Fruit fly (Drosophila melanogaster) whole organism, embryonic: ENCODE data around the gene CG1635.

Experiments used
- BtbVII ChIP-seq: fragments of 200-800 bp; sonication (Bioruptor generic); optimal IDR thresholded peaks from 3 replicates; lab custom pipeline; 2017; ENCODE audit warnings: missing biosample characterization, mild to moderate bottlenecking, missing genetic modification characterization
- CG11504 ChIP-seq: fragments of 200-800 bp; sonication (Bioruptor generic); optimal IDR thresholded peaks from 3 replicates; lab custom pipeline; 2019; ENCODE audit warnings: missing biosample characterization, mild to moderate bottlenecking, missing genetic modification characterization, moderate library complexity
- CG12769 ChIP-seq: fragments of 200-800 bp; sonication (Bioruptor generic); optimal IDR thresholded peaks from 2 replicates; lab custom pipeline; 2019; ENCODE audit warnings: missing biosample characterization, mild to moderate bottlenecking, missing genetic modification characterization, moderate library complexity
- CG14710 ChIP-seq: fragments of 200-800 bp; sonication (Bioruptor generic); optimal IDR thresholded peaks from 3 replicates; lab custom pipeline; 2019; ENCODE audit warnings: missing biosample characterization, mild to moderate bottlenecking, missing genetic modification characterization, moderate library complexity
- CG17612 ChIP-seq: fragments of 200-800 bp; sonication (Bioruptor generic); IDR thresholded peaks from 2 replicates; pipeline ENCODE4 v1.3.6; 2022; ENCODE audit warnings: missing biosample characterization, missing genetic modification characterization
- CG1832 ChIP-seq: fragments of 200-800 bp; sonication (Bioruptor generic); optimal IDR thresholded peaks from 2 replicates; lab custom pipeline; 2017; ENCODE audit warnings: missing biosample characterization, mild to moderate bottlenecking, missing genetic modification characterization, inconsistent platforms
- CG18599 ChIP-seq: fragments of 200-800 bp; sonication (Bioruptor generic); optimal IDR thresholded peaks from 3 replicates; lab custom pipeline; 2017; ENCODE audit warnings: missing biosample characterization, missing genetic modification characterization, mild to moderate bottlenecking, moderate library complexity, missing genetic modification reagents
- CG2678 ChIP-seq: fragments of 200-800 bp; sonication (Bioruptor generic); optimal IDR thresholded peaks from 3 replicates; lab custom pipeline; 2019; ENCODE audit warnings: missing biosample characterization, mild to moderate bottlenecking, missing genetic modification characterization, moderate library complexity
- CG32767 ChIP-seq: fragments of 200-800 bp; sonication (Bioruptor generic); IDR thresholded peaks from 2 replicates; pipeline ENCODE4 v1.3.6; 2022; ENCODE audit warnings: missing biosample characterization, missing genetic modification characterization
- CG3407 ChIP-seq: fragments of 200-800 bp; sonication (Bioruptor generic); optimal IDR thresholded peaks from 2 replicates; lab custom pipeline; 2018; ENCODE audit warnings: missing biosample characterization, mild to moderate bottlenecking, missing genetic modification characterization
- CG34376 ChIP-seq: fragments of 200-800 bp; sonication (Bioruptor generic); optimal IDR thresholded peaks from 2 replicates; lab custom pipeline; 2018; ENCODE audit warnings: missing biosample characterization, mild to moderate bottlenecking, missing genetic modification characterization
- CG9437 ChIP-seq: fragments of 200-800 bp; sonication (Bioruptor generic); optimal IDR thresholded peaks from 2 replicates; lab custom pipeline; 2018; ENCODE audit warnings: missing biosample characterization, mild to moderate bottlenecking, missing genetic modification characterization
- CTCF ChIP-seq: fragments of 200-800 bp; sonication (Bioruptor generic); optimal IDR thresholded peaks from 2 replicates; lab custom pipeline; 2017; ENCODE audit warnings: missing biosample characterization, mild to moderate bottlenecking, missing genetic modification characterization, moderate library complexity
- CrebB ChIP-seq: fragments of 200-800 bp; sonication (Bioruptor generic); optimal IDR thresholded peaks from 3 replicates; lab custom pipeline; 2018; ENCODE audit warnings: missing biosample characterization, mild to moderate bottlenecking, missing genetic modification characterization
- D ChIP-seq, 2 experiments: fragments of 200-800 bp in 1 of 2; fragments of >200 bp in 1 of 2; sonication (Bioruptor generic) in 1 of 2; optimal IDR thresholded peaks; 2 replicates in 1 of 2; 3 replicates in 1 of 2; lab custom pipeline; 2017; ENCODE audit warnings: mild to moderate bottlenecking in 1 of 2, missing biosample characterization in 1 of 2, missing genetic modification characterization in 1 of 2, missing genetic modification reagents in 1 of 2
- Dad ChIP-seq: fragments of 200-800 bp; sonication (Bioruptor generic); optimal IDR thresholded peaks from 3 replicates; lab custom pipeline; 2016; ENCODE audit warnings: missing biosample characterization, missing genetic modification characterization
- Elba2 ChIP-seq: fragments of 200-800 bp; sonication (Bioruptor generic); optimal IDR thresholded peaks from 3 replicates; lab custom pipeline; 2016; ENCODE audit warnings: missing biosample characterization, missing genetic modification characterization
- Fer1 ChIP-seq: fragments of 200-800 bp; sonication (Bioruptor generic); optimal IDR thresholded peaks from 2 replicates; lab custom pipeline; 2017; ENCODE audit warnings: missing biosample characterization, mild to moderate bottlenecking, missing genetic modification characterization
- HHEX ChIP-seq: fragments of 200-800 bp; sonication (Bioruptor generic); optimal IDR thresholded peaks from 3 replicates; lab custom pipeline; 2017; ENCODE audit warnings: missing biosample characterization, mild to moderate bottlenecking, missing genetic modification characterization, missing genetic modification reagents
- Hand ChIP-seq: fragments of 200-800 bp; sonication (Bioruptor generic); optimal IDR thresholded peaks from 2 replicates; lab custom pipeline; 2017; ENCODE audit warnings: mild to moderate bottlenecking, missing biosample characterization, missing genetic modification reagents, missing genetic modification characterization
- HmgZ ChIP-seq: fragments of 200-800 bp; sonication (Bioruptor generic); optimal IDR thresholded peaks from 2 replicates; lab custom pipeline; 2018; ENCODE audit warnings: missing biosample characterization, mild to moderate bottlenecking, missing genetic modification characterization
- Kr ChIP-seq: fragments of 200-800 bp; sonication (Bioruptor generic); optimal IDR thresholded peaks from 2 replicates; lab custom pipeline; 2017; ENCODE audit warnings: missing biosample characterization, mild to moderate bottlenecking, missing genetic modification characterization
- MESR4 ChIP-seq: fragments of 200-800 bp; sonication (Bioruptor generic); optimal IDR thresholded peaks from 2 replicates; lab custom pipeline; 2018; ENCODE audit warnings: missing biosample characterization, mild to moderate bottlenecking, missing genetic modification characterization, moderate library complexity
- Nf-YC ChIP-seq: fragments of 200-800 bp; optimal IDR thresholded peaks from 3 replicates; lab custom pipeline; 2019; ENCODE audit warnings: missing biosample characterization, mild to moderate bottlenecking, missing genetic modification characterization, moderate library complexity
- Pdp1 ChIP-seq, 2 experiments: fragments of 200-800 bp; sonication (Bioruptor generic); optimal IDR thresholded peaks; 3 replicates each; lab custom pipeline; 2016; ENCODE audit warnings: missing biosample characterization in 2 of 2, missing genetic modification characterization in 2 of 2, mild to moderate bottlenecking in 1 of 2, moderate library complexity in 1 of 2
- Sox102F ChIP-seq: fragments of 200-800 bp; sonication (Bioruptor generic); optimal IDR thresholded peaks from 2 replicates; lab custom pipeline; 2018; ENCODE audit warnings: missing biosample characterization, mild to moderate bottlenecking, missing genetic modification characterization, moderate library complexity
- Trl ChIP-seq, 3 experiments: fragments of >200 bp in 2 of 3; fragments of 200-800 bp in 1 of 3; sonication (Bioruptor generic) in 1 of 3; optimal IDR thresholded peaks; 2 replicates in 1 of 3; 3 replicates in 2 of 3; lab custom pipeline; 2016 to 2017; ENCODE audit warnings: missing biosample characterization in 1 of 3, missing genetic modification characterization in 1 of 3
- YL-1 ChIP-seq: fragments of 200-800 bp; sonication (Bioruptor generic); optimal IDR thresholded peaks from 3 replicates; lab custom pipeline; 2017; ENCODE audit warnings: missing biosample characterization, mild to moderate bottlenecking, missing genetic modification characterization
- abd-A ChIP-seq: fragments of 200-800 bp; sonication (Bioruptor generic); optimal IDR thresholded peaks from 3 replicates; lab custom pipeline; 2019; ENCODE audit warnings: missing biosample characterization, mild to moderate bottlenecking, missing genetic modification characterization, moderate library complexity
- al ChIP-seq: fragments of 200-800 bp; sonication (Bioruptor generic); IDR thresholded peaks from 2 replicates; pipeline ENCODE4 v1.3.6; 2022; ENCODE audit warnings: missing biosample characterization, missing genetic modification characterization
- ara ChIP-seq: fragments of 200-800 bp; sonication (Bioruptor generic); IDR thresholded peaks from 2 replicates; pipeline ENCODE4 v1.3.6; 2022; ENCODE audit warnings: missing biosample characterization, missing genetic modification characterization
- cg ChIP-seq: fragments of 200-800 bp; sonication (Bioruptor generic); optimal IDR thresholded peaks from 3 replicates; lab custom pipeline; 2019; ENCODE audit warnings: missing biosample characterization, mild to moderate bottlenecking, missing genetic modification characterization, moderate library complexity
- crc ChIP-seq: fragments of 200-800 bp; sonication (Bioruptor generic); optimal IDR thresholded peaks from 2 replicates; lab custom pipeline; 2016; ENCODE audit warnings: missing biosample characterization, missing genetic modification characterization
- exex ChIP-seq: fragments of 200-800 bp; sonication (Bioruptor generic); optimal IDR thresholded peaks from 4 replicates; lab custom pipeline; 2018; ENCODE audit warnings: missing biosample characterization, mild to moderate bottlenecking, missing genetic modification characterization, moderate library complexity
- gcm2 ChIP-seq: fragments of 200-800 bp; sonication (Bioruptor generic); optimal IDR thresholded peaks from 2 replicates; lab custom pipeline; 2016; ENCODE audit warnings: missing biosample characterization, missing genetic modification characterization
- grau ChIP-seq: fragments of 200-800 bp; optimal IDR thresholded peaks from 3 replicates; lab custom pipeline; 2019; ENCODE audit warnings: missing biosample characterization, mild to moderate bottlenecking, missing genetic modification characterization, moderate library complexity
- kah ChIP-seq: fragments of 200-800 bp; sonication (Bioruptor generic); optimal IDR thresholded peaks from 2 replicates; lab custom pipeline; 2018; ENCODE audit warnings: missing biosample characterization, mild to moderate bottlenecking, missing genetic modification characterization
- lbe ChIP-seq: fragments of 200-800 bp; sonication (Bioruptor generic); optimal IDR thresholded peaks from 2 replicates; lab custom pipeline; 2016; ENCODE audit warnings: missing biosample characterization, mild to moderate bottlenecking, missing genetic modification characterization
- lilli ChIP-seq: fragments of 200-800 bp; sonication (Bioruptor generic); optimal IDR thresholded peaks from 3 replicates; lab custom pipeline; 2016; ENCODE audit warnings: missing biosample characterization, missing genetic modification characterization
- lov ChIP-seq, 2 experiments: fragments of 200-800 bp in 1 of 2; fragments of >200 bp in 1 of 2; sonication (Bioruptor generic) in 1 of 2; IDR thresholded peaks in 1 of 2; optimal IDR thresholded peaks in 1 of 2; 2 replicates in 1 of 2; 3 replicates in 1 of 2; pipeline versions ENCODE4 v1.3.6 to Lab custom; 2017 to 2022; ENCODE audit warnings: missing biosample characterization in 1 of 2, missing genetic modification characterization in 1 of 2
- oc ChIP-seq: fragments of 200-800 bp; sonication (Bioruptor generic); optimal IDR thresholded peaks from 2 replicates; lab custom pipeline; 2018; ENCODE audit warnings: missing biosample characterization, mild to moderate bottlenecking, missing genetic modification characterization, moderate library complexity
- pfk ChIP-seq: fragments of 200-800 bp; sonication (Bioruptor generic); optimal IDR thresholded peaks from 2 replicates; lab custom pipeline; 2018; ENCODE audit warnings: missing biosample characterization, mild to moderate bottlenecking, missing genetic modification characterization, moderate library complexity
- pzg ChIP-seq: fragments of 200-800 bp; sonication (Bioruptor generic); optimal IDR thresholded peaks from 3 replicates; lab custom pipeline; 2018; ENCODE audit warnings: missing biosample characterization, mild to moderate bottlenecking, missing genetic modification characterization, moderate library complexity
- scrt ChIP-seq: fragments of 200-800 bp; sonication (Bioruptor generic); optimal IDR thresholded peaks from 2 replicates; lab custom pipeline; 2018; ENCODE audit warnings: missing biosample characterization, mild to moderate bottlenecking, missing genetic modification characterization, moderate library complexity
- sd ChIP-seq: fragments of 200-800 bp; sonication (Bioruptor generic); optimal IDR thresholded peaks from 3 replicates; lab custom pipeline; 2018; ENCODE audit warnings: missing biosample characterization, mild to moderate bottlenecking, missing genetic modification characterization, moderate library complexity
- sens ChIP-seq: fragments of 200-800 bp; sonication (Bioruptor generic); peaks from one replicate; lab custom pipeline; 2016; ENCODE audit warnings: missing biosample characterization, missing genetic modification characterization
- sug ChIP-seq: fragments of 200-800 bp; optimal IDR thresholded peaks from 2 replicates; lab custom pipeline; 2019; ENCODE audit warnings: missing biosample characterization, mild to moderate bottlenecking, missing genetic modification characterization, moderate library complexity

CG1635 gene

DNA sequence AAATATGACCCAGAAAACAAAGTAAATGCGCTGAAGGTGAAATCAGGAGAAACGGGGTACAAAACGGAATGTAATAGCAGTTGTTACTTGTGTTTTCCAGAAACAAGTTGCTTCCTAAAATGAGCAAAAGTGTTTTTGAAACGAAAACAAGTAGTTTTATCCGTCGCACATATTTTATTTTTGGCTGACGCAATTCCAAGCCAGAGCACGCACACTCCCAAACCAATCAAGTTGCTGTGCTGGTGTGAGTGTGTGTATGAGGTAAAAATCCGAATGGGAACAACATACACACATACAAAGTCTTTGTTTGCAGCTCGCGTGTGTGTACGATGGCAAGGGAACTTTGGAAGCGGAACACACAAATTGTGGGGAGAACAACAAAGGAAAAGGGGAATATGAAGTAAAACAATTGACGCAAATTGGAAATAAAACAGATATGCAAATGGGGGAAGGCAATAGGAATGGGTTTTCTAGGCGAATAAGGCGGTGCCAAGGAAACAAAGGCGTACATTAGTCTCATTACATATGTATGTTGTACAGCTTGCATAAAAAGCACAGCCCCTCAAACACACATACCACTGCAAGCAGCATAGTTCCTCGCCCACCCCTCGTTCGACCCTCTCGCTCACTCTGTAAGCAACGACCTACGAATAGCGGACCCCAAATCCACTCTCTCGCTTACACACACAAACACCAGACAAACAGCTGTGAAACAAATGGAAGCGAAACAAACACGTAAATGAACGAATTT, 20.1 kb downstream of the CG1635 start (continued):
- TF ChIP-seq crc (GFP tag; lab: Kevin White, UChicago), result peak; percentile 4
- TF ChIP-seq HmgZ, result peak; percentile 41
- TF ChIP-seq pzg (GFP tag; lab: Kevin White, UChicago), result peak; percentile 5
- peak; percentile 19 for TF ChIP-seq MESR4 (GFP tag; lab: Kevin White, UChicago)
- no peak for TF ChIP-seq al (GFP tag; lab: Robert Waterston, UW)
- TF ChIP-seq scrt, result peak; percentile 45
- TF ChIP-seq grau (tag; lab: Kevin White, UChicago), result peak; percentile 2
- no peak for TF ChIP-seq HHEX (GFP tag; lab: Kevin White, UChicago)
- TF ChIP-seq Trl (optimal IDR thresholded peaks at IDR 0.05; lab: Kevin White, UChicago), result peak in 1 of 2 experiments; percentile 31
- TF ChIP-seq Trl (GFP tag; optimal IDR thresholded peaks at IDR 0.05; lab: Kevin White, UChicago), result no peak
- peak; percentile 7 for TF ChIP-seq Sox102F (GFP tag; lab: Kevin White, UChicago)
- peak; percentile 14 for TF ChIP-seq lilli (GFP tag; lab: Kevin White, UChicago)
- peak; percentile 79 for TF ChIP-seq sd (tag; lab: Kevin White, UChicago)
- TF ChIP-seq Nf-YC (tag; lab: Kevin White, UChicago), result peak; percentile 51
- TF ChIP-seq CG9437 (GFP tag; lab: Kevin White, UChicago), result peak; percentile 42
- TF ChIP-seq gcm2 (GFP tag; lab: Kevin White, UChicago), result no peak
- peak; percentile 86 for TF ChIP-seq CG1832
- TF ChIP-seq BtbVII (GFP tag; lab: Kevin White, UChicago), result peak; percentile 10
- TF ChIP-seq oc (tag; lab: Kevin White, UChicago), result peak; percentile 13
- peak; percentile 87 for TF ChIP-seq CG12769 (tag; lab: Kevin White, UChicago)
- peak; percentile 29 for TF ChIP-seq CG3407
- peak; percentile 58 for TF ChIP-seq Elba2 (GFP tag; lab: Kevin White, UChicago)
- peak in 1 of 2 experiments; percentile 93 for TF ChIP-seq Pdp1 (GFP tag; optimal IDR thresholded peaks at IDR 0.05; lab: Kevin White, UChicago)
- no peak for TF ChIP-seq lov (optimal IDR thresholded peaks at IDR 0.05; lab: Kevin White, UChicago)
- TF ChIP-seq lov (GFP tag; IDR thresholded peaks at IDR 0.05; lab: Robert Waterston, UW), result no peak
- peak; percentile 9 for TF ChIP-seq CG11504 (tag; lab: Kevin White, UChicago)
- TF ChIP-seq YL-1 (GFP tag; lab: Kevin White, UChicago), result peak; percentile 43
- TF ChIP-seq sens, result peak; percentile 76
- TF ChIP-seq Kr, result no peak
- TF ChIP-seq CG32767 (GFP tag; lab: Robert Waterston, UW), result no peak
- TF ChIP-seq CG34376 (GFP tag; lab: Kevin White, UChicago), result peak; percentile 66
- peak; percentile 18 for TF ChIP-seq kah (GFP tag; lab: Kevin White, UChicago)
- TF ChIP-seq pfk, result peak; percentile 98
- TF ChIP-seq CG18599 (GFP tag; lab: Kevin White, UChicago), result peak; percentile 31
- no peak for TF ChIP-seq CTCF (GFP tag; lab: Kevin White, UChicago)
- peak; percentile 13 for TF ChIP-seq Fer1 (GFP tag; lab: Kevin White, UChicago)
- peak; percentile 59 for TF ChIP-seq CrebB (tag; lab: Kevin White, UChicago)
- no peak for TF ChIP-seq CG14710 (tag; lab: Kevin White, UChicago)
- peak; percentile 11 for TF ChIP-seq Hand (GFP tag; lab: Kevin White, UChicago)
- TF ChIP-seq abd-A (tag; lab: Kevin White, UChicago), result peak; percentile 82
- peak; percentile 76 for TF ChIP-seq D (optimal IDR thresholded peaks at IDR 0.05; lab: Kevin White, UChicago)
- TF ChIP-seq D (GFP tag; optimal IDR thresholded peaks at IDR 0.05; lab: Kevin White, UChicago), result peak; percentile 28
- no peak for TF ChIP-seq CG17612
- peak; percentile 0 for TF ChIP-seq CG2678
- TF ChIP-seq ara, result no peak
- peak; percentile 97 for TF ChIP-seq cg (GFP tag; lab: Kevin White, UChicago)
- TF ChIP-seq Dad (GFP tag; lab: Kevin White, UChicago), result no peak
- TF ChIP-seq exex (tag; lab: Kevin White, UChicago), result peak; percentile 34
- peak; percentile 11 for TF ChIP-seq lbe (GFP tag; lab: Kevin White, UChicago)
- TF ChIP-seq sug, result peak; percentile 30
